Fruit fly (Drosophila melanogaster): Measurements from ENCODE around the gene CG43658.

DNA sequence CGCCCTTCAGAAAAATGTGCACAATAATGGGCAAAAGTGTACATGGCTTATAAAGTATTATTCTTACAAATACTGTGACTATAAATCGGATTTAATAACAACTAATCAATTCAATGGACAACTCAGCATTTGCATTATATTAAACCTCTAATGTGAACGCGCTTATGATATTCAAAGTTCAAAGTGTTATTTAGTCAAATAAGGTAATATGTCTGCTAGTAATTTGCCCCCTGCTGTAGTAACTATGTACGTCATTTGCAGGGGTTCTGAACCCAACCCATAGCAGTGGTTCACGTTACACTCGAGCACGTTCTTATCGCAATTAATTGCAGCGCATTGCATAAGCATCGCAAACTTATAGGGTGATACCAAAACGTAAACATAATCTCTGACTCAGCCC is 27.2 kb upstream of the CG43658 start:
- TF ChIP-seq psq (optimal IDR thresholded peaks at IDR 0.05): no peak
- no peak for TF ChIP-seq h (optimal IDR thresholded peaks at IDR 0.05)
- no peak for TF ChIP-seq Myc (optimal IDR thresholded peaks at IDR 0.05)
- TF ChIP-seq Sin3A (optimal IDR thresholded peaks at IDR 0.05): no peak
